Fruit fly (Drosophila melanogaster): ENCODE results near the gene CG11076.

The CG11076 gene

dm6 chr4:1031687-1032140 is at the start of gene CG11076 (continued):
- TF ChIP-seq Lim3 (GFP tag; IDR thresholded peaks at IDR 0.05) (no peak), CG11398 (GFP tag; optimal IDR thresholded peaks at IDR 0.05) (no peak), CG6689 (GFP tag; IDR thresholded peaks at IDR 0.05) (no peak), lab (GFP tag; optimal IDR thresholded peaks at IDR 0.05) (no peak), CG10321 (GFP tag; IDR thresholded peaks at IDR 0.05) (no peak), croc (GFP tag; conservative IDR thresholded peaks at IDR 0.05) (no peak), CG17829 (tag; optimal IDR thresholded peaks at IDR 0.05) (peak; percentile 57), CG10565 (GFP tag; optimal IDR thresholded peaks at IDR 0.05) (no peak), CG10979 (tag; optimal IDR thresholded peaks at IDR 0.05) (no peak), dm (GFP tag; optimal IDR thresholded peaks at IDR 0.05) (peak; percentile 61), pnt (GFP tag; optimal IDR thresholded peaks at IDR 0.05) (no peak), CG7556 (GFP tag; optimal IDR thresholded peaks at IDR 0.05) (no peak), CG10959 (GFP tag; IDR thresholded peaks at IDR 0.05) (no peak), eyg (GFP tag; optimal IDR thresholded peaks at IDR 0.05) (no peak), Aef1 (GFP tag; IDR thresholded peaks at IDR 0.05) (no peak), insv (GFP tag; optimal IDR thresholded peaks at IDR 0.05) (peak in 1 of 2 experiments; percentile 23), CG11456 (GFP tag; IDR thresholded peaks at IDR 0.05) (no peak), CG3726 (GFP tag; IDR thresholded peaks at IDR 0.05) (no peak), CG8765 (GFP tag; IDR thresholded peaks at IDR 0.05) (no peak), cato (GFP tag; optimal IDR thresholded peaks at IDR 0.05; ENCODE audit: borderline replicate concordance) (no peak), CG8388 (GFP tag; optimal IDR thresholded peaks at IDR 0.05) (no peak), az2 (GFP tag; optimal IDR thresholded peaks at IDR 0.05) (no peak), CG12155 (GFP tag; optimal IDR thresholded peaks at IDR 0.05) (no peak), ac (GFP tag; optimal IDR thresholded peaks at IDR 0.05) (no peak), CG4404 (GFP tag; IDR thresholded peaks at IDR 0.05) (no peak), CG9797 (GFP tag; optimal IDR thresholded peaks at IDR 0.05) (no peak), CG7987 (GFP tag; optimal IDR thresholded peaks at IDR 0.05) (no peak), gt (GFP tag; IDR thresholded peaks at IDR 0.05) (no peak), CG3407 (GFP tag; optimal IDR thresholded peaks at IDR 0.05) (peak; percentile 29), D19A (tag; optimal IDR thresholded peaks at IDR 0.05) (no peak), CG3281 (GFP tag; optimal IDR thresholded peaks at IDR 0.05) (no peak), CG4617 (GFP tag; optimal IDR thresholded peaks at IDR 0.05; ENCODE audit: borderline replicate concordance) (peak; percentile 71), hth (optimal IDR thresholded peaks at IDR 0.05) (no peak), Xrp1 (GFP tag; IDR thresholded peaks at IDR 0.05) (0 out of 2 replicates have a peak, but pooled peaks have one; percentile 31), Jarid2 (GFP tag; optimal IDR thresholded peaks at IDR 0.05) (no peak), vvl (GFP tag; IDR thresholded peaks at IDR 0.05) (no peak), CG8478 (optimal IDR thresholded peaks at IDR 0.05) (no peak), scrt (GFP tag; optimal IDR thresholded peaks at IDR 0.05) (no peak), HLH3B (GFP tag; IDR thresholded peaks at IDR 0.05) (no peak), ham (GFP tag; IDR thresholded peaks at IDR 0.05) (no peak), GATAe (GFP tag; conservative IDR thresholded peaks at IDR 0.05) (no peak), CG6272 (GFP tag; IDR thresholded peaks at IDR 0.05) (no peak), C15 (GFP tag; IDR thresholded peaks at IDR 0.05) (no peak), stc (GFP tag; IDR thresholded peaks at IDR 0.05) (no peak), corto (GFP tag; optimal IDR thresholded peaks at IDR 0.05) (no peak), sc (optimal IDR thresholded peaks at IDR 0.05) (no peak), sc (GFP tag; optimal IDR thresholded peaks at IDR 0.05) (no peak), NC2β (GFP tag; optimal IDR thresholded peaks at IDR 0.05) (peak; percentile 1), CG17361 (GFP tag; IDR thresholded peaks at IDR 0.05) (no peak), fd3F (GFP tag; optimal IDR thresholded peaks at IDR 0.05) (no peak), H15 (GFP tag; IDR thresholded peaks at IDR 0.05) (no peak), CG8944 (GFP tag; optimal IDR thresholded peaks at IDR 0.05) (no peak), br (optimal IDR thresholded peaks at IDR 0.05) (no peak), abd-A (tag; optimal IDR thresholded peaks at IDR 0.05) (no peak)

All from whole organism, embryonic.